ENCODE assay signal across 4 fruit fly cellular contexts in the genomic region with DNA sequence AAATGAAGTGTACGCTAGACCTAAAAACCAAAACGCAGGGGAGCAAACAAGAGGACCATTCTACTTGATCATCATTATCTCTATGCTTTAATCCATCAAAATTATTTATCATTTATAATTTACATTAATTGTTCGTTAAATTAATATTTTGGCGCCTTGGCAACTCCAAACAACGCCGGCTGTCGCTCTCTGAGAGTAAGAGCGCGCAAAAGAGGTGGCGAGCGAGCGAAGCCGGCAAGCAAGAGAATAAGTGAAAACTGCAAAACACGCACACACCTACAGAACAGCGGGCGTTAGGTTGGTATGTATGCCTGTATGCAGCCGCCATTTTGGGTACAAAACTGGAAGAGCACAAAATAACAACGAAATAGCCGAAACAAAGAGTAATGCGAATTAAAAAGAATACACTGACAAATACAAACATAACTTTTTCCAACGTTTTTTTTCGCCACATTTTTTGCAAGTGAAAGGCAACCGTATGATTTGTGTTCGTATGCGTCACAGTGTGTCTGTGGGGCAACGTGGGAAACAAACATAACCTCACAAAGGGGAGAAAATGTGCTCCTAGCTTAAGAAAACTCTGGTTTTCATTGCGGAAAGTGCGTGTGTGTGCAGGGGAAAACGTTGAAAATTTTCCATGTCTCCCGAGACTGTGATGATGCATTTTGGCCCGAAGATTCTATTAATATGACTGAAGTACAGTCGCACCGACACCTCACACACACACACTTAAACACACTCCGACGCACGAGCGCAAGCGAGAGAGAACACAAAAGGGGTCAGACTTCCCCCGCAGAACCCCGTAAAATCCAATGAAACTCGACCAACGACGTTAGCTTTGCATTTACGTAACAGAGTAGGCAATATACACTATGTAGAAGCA.
TF ChIP-seq lines count a peak whose summit lies in the region.

No protein-coding gene starts in this region.

TF ChIP-seq in whole organism, adult, 20 proteins besides CTCF, POLR2A, EP300 and RAD21 (continued from another document):
- peak; percentile 29 for TF ChIP-seq Clk (GFP tag; optimal IDR thresholded peaks at IDR 0.05; lab: Kevin White, UChicago)
- TF ChIP-seq CG12768 (GFP tag; optimal IDR thresholded peaks at IDR 0.05; lab: Kevin White, UChicago) = peak; percentile 29
- TF ChIP-seq cic (GFP tag; optimal IDR thresholded peaks at IDR 0.05; lab: Kevin White, UChicago) = peak; percentile 59
- peak; percentile 57 for TF ChIP-seq CG33017 (tag; optimal IDR thresholded peaks at IDR 0.05; lab: Kevin White, UChicago)
TF ChIP-seq in whole organism, adult: peak in this region for 13.

TF ChIP-seq in whole organism, embryonic, 481 proteins besides CTCF, POLR2A, EP300 and RAD21 (continued from another document and continues in another):
- peak; percentile 49 for TF ChIP-seq CG2120 (GFP tag; optimal IDR thresholded peaks at IDR 0.05; lab: Kevin White, UChicago)
- peak; percentile 63 for TF ChIP-seq CG17359 (tag; optimal IDR thresholded peaks at IDR 0.05; lab: Kevin White, UChicago)
- peak; percentile 23 for TF ChIP-seq CG6254 (GFP tag; optimal IDR thresholded peaks at IDR 0.05; lab: Kevin White, UChicago)
- peak; percentile 39 for TF ChIP-seq nau (GFP tag; optimal IDR thresholded peaks at IDR 0.05; lab: Kevin White, UChicago)
- peak; percentile 56; the same call in 1 of the 2 replicates for TF ChIP-seq CG32532 (GFP tag; IDR thresholded peaks at IDR 0.05; lab: Robert Waterston, UW)
- TF ChIP-seq CG30403 (GFP tag; optimal IDR thresholded peaks at IDR 0.05; lab: Kevin White, UChicago) = peak; percentile 30
- peak; percentile 53 for TF ChIP-seq CG1832 (GFP tag; optimal IDR thresholded peaks at IDR 0.05; lab: Kevin White, UChicago)
- no peak for TF ChIP-seq mld (GFP tag; IDR thresholded peaks at IDR 0.05; lab: Robert Waterston, UW; ENCODE audit: partially characterized antibody)
- TF ChIP-seq crol (GFP tag; IDR thresholded peaks at IDR 0.05; lab: Robert Waterston, UW) = peak; percentile 89
- no peak for TF ChIP-seq CG8478 (optimal IDR thresholded peaks at IDR 0.05; lab: Kevin White, UChicago)
- peak; percentile 46 for TF ChIP-seq Max (GFP tag; optimal IDR thresholded peaks at IDR 0.05; lab: Kevin White, UChicago)
- peak; percentile 25 for TF ChIP-seq D19A (tag; optimal IDR thresholded peaks at IDR 0.05; lab: Kevin White, UChicago)
- peak; percentile 34 for TF ChIP-seq CG18262 (tag; optimal IDR thresholded peaks at IDR 0.05; lab: Kevin White, UChicago)
- peak; percentile 88 to 93 for TF ChIP-seq Trl (optimal IDR thresholded peaks at IDR 0.05; lab: Kevin White, UChicago)
- TF ChIP-seq Trl (GFP tag; optimal IDR thresholded peaks at IDR 0.05; lab: Kevin White, UChicago) = no peak
- no peak for TF ChIP-seq HmgZ (tag; optimal IDR thresholded peaks at IDR 0.05; lab: Kevin White, UChicago)
- peak; percentile 25 for TF ChIP-seq CG12942 (GFP tag; optimal IDR thresholded peaks at IDR 0.05; lab: Kevin White, UChicago)
- TF ChIP-seq Meics (GFP tag; optimal IDR thresholded peaks at IDR 0.05; lab: Kevin White, UChicago) = no peak
- TF ChIP-seq kay (GFP tag; optimal IDR thresholded peaks at IDR 0.05; lab: Kevin White, UChicago) = peak; percentile 6
- peak; percentile 76 for TF ChIP-seq Med (GFP tag; lab: Kevin White, UChicago)
- TF ChIP-seq CG8924 (tag; optimal IDR thresholded peaks at IDR 0.05; lab: Kevin White, UChicago) = peak; percentile 46
- TF ChIP-seq lilli (GFP tag; optimal IDR thresholded peaks at IDR 0.05; lab: Kevin White, UChicago) = peak; percentile 63
- TF ChIP-seq vfl (GFP tag; optimal IDR thresholded peaks at IDR 0.05; lab: Kevin White, UChicago) = peak; percentile 32
- TF ChIP-seq fd3F (GFP tag; optimal IDR thresholded peaks at IDR 0.05; lab: Kevin White, UChicago) = peak; percentile 8
- TF ChIP-seq Vsx1 (GFP tag; optimal IDR thresholded peaks at IDR 0.05; lab: Kevin White, UChicago) = peak; percentile 7
- TF ChIP-seq peb (GFP tag; IDR thresholded peaks at IDR 0.05; lab: Robert Waterston, UW) = peak; percentile 6; the same call in 1 of the 2 replicates
- TF ChIP-seq CG13296 (GFP tag; optimal IDR thresholded peaks at IDR 0.05; lab: Kevin White, UChicago) = peak; percentile 27
- TF ChIP-seq eve (GFP tag; optimal IDR thresholded peaks at IDR 0.05; lab: Kevin White, UChicago) = peak in 1 of 2 experiments; percentile 13
- no peak for TF ChIP-seq Hr39 (optimal IDR thresholded peaks at IDR 0.05; lab: Kevin White, UChicago)
- TF ChIP-seq CG10267 (tag; optimal IDR thresholded peaks at IDR 0.05; lab: Kevin White, UChicago) = peak; percentile 33
- peak; percentile 5 for TF ChIP-seq nerfin-1 (tag; optimal IDR thresholded peaks at IDR 0.05; lab: Kevin White, UChicago)
- TF ChIP-seq CG4328 (GFP tag; optimal IDR thresholded peaks at IDR 0.05; lab: Kevin White, UChicago) = peak; percentile 24
- peak; percentile 27; the same call in 1 of the 3 replicates for TF ChIP-seq B-H1 (GFP tag; IDR thresholded peaks at IDR 0.05; lab: Robert Waterston, UW)
- TF ChIP-seq CG9437 (GFP tag; optimal IDR thresholded peaks at IDR 0.05; lab: Kevin White, UChicago) = peak; percentile 92
- no peak for TF ChIP-seq CG14710 (tag; optimal IDR thresholded peaks at IDR 0.05; lab: Kevin White, UChicago)
- 0 out of 2 replicates have a peak, but pooled peaks have one; percentile 12 for TF ChIP-seq rib (GFP tag; IDR thresholded peaks at IDR 0.05; lab: Robert Waterston, UW)
- TF ChIP-seq C15 (GFP tag; IDR thresholded peaks at IDR 0.05; lab: Robert Waterston, UW) = 0 out of 3 replicates have a peak, but pooled peaks have one; percentile 25
- no peak for TF ChIP-seq CG8765 (GFP tag; IDR thresholded peaks at IDR 0.05; lab: Robert Waterston, UW)

TF ChIP-seq in whole organism, prepupa, 60 proteins besides CTCF, POLR2A, EP300 and RAD21 (continued from another document):
- TF ChIP-seq Sox102F (GFP tag; optimal IDR thresholded peaks at IDR 0.05; lab: Kevin White, UChicago) = peak; percentile 67
- peak; percentile 9 for TF ChIP-seq cyc (GFP tag; optimal IDR thresholded peaks at IDR 0.05; lab: Kevin White, UChicago)
- TF ChIP-seq CG8632 (GFP tag; optimal IDR thresholded peaks at IDR 0.05; lab: Kevin White, UChicago) = no peak
- no peak for TF ChIP-seq CG4318 (GFP tag; optimal IDR thresholded peaks at IDR 0.05; lab: Kevin White, UChicago)
- TF ChIP-seq net (GFP tag; optimal IDR thresholded peaks at IDR 0.05; lab: Kevin White, UChicago) = no peak
- TF ChIP-seq CG8119 (GFP tag; IDR thresholded peaks at IDR 0.05; lab: Robert Waterston, UW) = no peak; the same call in 1 of the 3 replicates
- TF ChIP-seq Sox14 (GFP tag; optimal IDR thresholded peaks at IDR 0.05; lab: Kevin White, UChicago) = peak; percentile 63
- peak; percentile 13 for TF ChIP-seq Ets96B (tag; optimal IDR thresholded peaks at IDR 0.05; lab: Kevin White, UChicago)
- no peak for TF ChIP-seq CG7368 (GFP tag; optimal IDR thresholded peaks at IDR 0.05; lab: Kevin White, UChicago)
- no peak for TF ChIP-seq Eip75B (GFP tag; optimal IDR thresholded peaks at IDR 0.05; lab: Kevin White, UChicago)
- no peak for TF ChIP-seq Hr39 (GFP tag; optimal IDR thresholded peaks at IDR 0.05; lab: Kevin White, UChicago)
- TF ChIP-seq OdsH (GFP tag; optimal IDR thresholded peaks at IDR 0.05; lab: Kevin White, UChicago) = peak; percentile 21
- TF ChIP-seq achi (GFP tag; optimal IDR thresholded peaks at IDR 0.05; lab: Kevin White, UChicago) = no peak
- no peak for TF ChIP-seq CG3919 (GFP tag; optimal IDR thresholded peaks at IDR 0.05; lab: Kevin White, UChicago)
- peak; percentile 95 for TF ChIP-seq svp (GFP tag; lab: Kevin White, UChicago)
- TF ChIP-seq Lpt (GFP tag; optimal IDR thresholded peaks at IDR 0.05; lab: Kevin White, UChicago) = peak; percentile 17
- no peak for TF ChIP-seq eg (GFP tag; IDR thresholded peaks at IDR 0.05; lab: Robert Waterston, UW)
- TF ChIP-seq CG11294 (GFP tag; IDR thresholded peaks at IDR 0.05; lab: Robert Waterston, UW) = no peak
- peak in 1 of 2 experiments; percentile 28 for TF ChIP-seq salr (GFP tag; optimal IDR thresholded peaks at IDR 0.05; lab: Kevin White, UChicago)
- no peak for TF ChIP-seq Gug (GFP tag; IDR thresholded peaks at IDR 0.05; lab: Robert Waterston, UW)
- no peak for TF ChIP-seq dsx (GFP tag; optimal IDR thresholded peaks at IDR 0.05; lab: Kevin White, UChicago; ENCODE audit: poor library complexity, severe bottlenecking)
- TF ChIP-seq CG6854 (GFP tag; optimal IDR thresholded peaks at IDR 0.05; lab: Kevin White, UChicago) = no peak
- no peak for TF ChIP-seq lz (GFP tag; optimal IDR thresholded peaks at IDR 0.05; lab: Kevin White, UChicago)
- no peak for TF ChIP-seq fkh (GFP tag; optimal IDR thresholded peaks at IDR 0.05; lab: Kevin White, UChicago)
- no peak for TF ChIP-seq fd59A (GFP tag; optimal IDR thresholded peaks at IDR 0.05; lab: Kevin White, UChicago)
- TF ChIP-seq ss (GFP tag; optimal IDR thresholded peaks at IDR 0.05; lab: Kevin White, UChicago) = peak in 1 of 2 experiments; percentile 32
- peak; percentile 78 for TF ChIP-seq Blimp-1 (GFP tag; optimal IDR thresholded peaks at IDR 0.05; lab: Kevin White, UChicago)
- peak; percentile 80 for TF ChIP-seq Eip78C (GFP tag; lab: Kevin White, UChicago)
- no peak for TF ChIP-seq acj6 (GFP tag; optimal IDR thresholded peaks at IDR 0.05; lab: Kevin White, UChicago)
- peak; percentile 6 for TF ChIP-seq CG10631 (GFP tag; optimal IDR thresholded peaks at IDR 0.05; lab: Kevin White, UChicago)
- no peak for TF ChIP-seq CG8319 (GFP tag; optimal IDR thresholded peaks at IDR 0.05; lab: Kevin White, UChicago)
- peak; percentile 76 for TF ChIP-seq Eip93F (GFP tag; optimal IDR thresholded peaks at IDR 0.05; lab: Kevin White, UChicago)
- peak; percentile 6; the same call in 1 of the 2 replicates for TF ChIP-seq CG15336 (GFP tag; IDR thresholded peaks at IDR 0.05; lab: Robert Waterston, UW)

TF ChIP-seq in whole organism, wandering third instar larva, 38 proteins besides CTCF, POLR2A, EP300 and RAD21 (continued from another document):
- TF ChIP-seq tai (GFP tag; optimal IDR thresholded peaks at IDR 0.05; lab: Kevin White, UChicago) = peak; percentile 60
- TF ChIP-seq ey (GFP tag; optimal IDR thresholded peaks at IDR 0.05; lab: Kevin White, UChicago) = no peak
- peak; percentile 31 for TF ChIP-seq OdsH (GFP tag; optimal IDR thresholded peaks at IDR 0.05; lab: Kevin White, UChicago)
- TF ChIP-seq Hr83 (GFP tag; optimal IDR thresholded peaks at IDR 0.05; lab: Kevin White, UChicago; ENCODE audit: poor library complexity, severe bottlenecking) = no peak
- peak; percentile 64 for TF ChIP-seq Myc (optimal IDR thresholded peaks at IDR 0.05; lab: Kevin White, UChicago)
- peak; percentile 25 for TF ChIP-seq dsf (GFP tag; optimal IDR thresholded peaks at IDR 0.05; lab: Kevin White, UChicago; ENCODE audit: borderline replicate concordance)
- TF ChIP-seq jim (GFP tag; optimal IDR thresholded peaks at IDR 0.05; lab: Kevin White, UChicago) = no peak
- TF ChIP-seq lola (GFP tag; optimal IDR thresholded peaks at IDR 0.05; lab: Kevin White, UChicago) = no peak
- TF ChIP-seq br (GFP tag; optimal IDR thresholded peaks at IDR 0.05; lab: Kevin White, UChicago) = peak; percentile 40
- peak in 1 of 2 experiments; percentile 16 for TF ChIP-seq foxo (GFP tag; optimal IDR thresholded peaks at IDR 0.05; lab: Kevin White, UChicago)
- no peak for TF ChIP-seq rgr (GFP tag; optimal IDR thresholded peaks at IDR 0.05; lab: Kevin White, UChicago)
- TF ChIP-seq Hnf4 (GFP tag; optimal IDR thresholded peaks at IDR 0.05; lab: Kevin White, UChicago) = peak; percentile 53
- peak; percentile 22 for TF ChIP-seq woc (GFP tag; optimal IDR thresholded peaks at IDR 0.05; lab: Kevin White, UChicago)
- no peak for TF ChIP-seq usp (GFP tag; optimal IDR thresholded peaks at IDR 0.05; lab: Kevin White, UChicago)
- peak; percentile 73 for TF ChIP-seq Jra (GFP tag; optimal IDR thresholded peaks at IDR 0.05; lab: Kevin White, UChicago)
TF ChIP-seq in whole organism, wandering third instar larva: peak in this region for 21.
